Fruit fly (Drosophila melanogaster) S2 (cell line): ENCODE data around the gene CG46396.

ENCODE experiments used
- CG8478 ChIP-seq: fragments of >200 bp; optimal IDR thresholded peaks from 2 replicates; lab custom pipeline; 2018
- CTCF ChIP-seq, 2 experiments: fragments of >200 bp; optimal IDR thresholded peaks; 2 replicates each; lab custom pipeline; 2018

dm6 chr3R:6309676-6310075 lies 5.8 kb downstream of the CG46396 start, which contains the start of gene CG31560:
- TF ChIP-seq CTCF (optimal IDR thresholded peaks at IDR 0.05; lab: Kevin White, UChicago) (no peak), CG8478 (no peak)
